Worm (Caenorhabditis elegans): ENCODE measurements around the gene lipl-5.

- TF ChIP-seq him-1 (tag; optimal IDR thresholded peaks at IDR 0.05) = no peak
- no peak for TF ChIP-seq dao-5 (tag; optimal IDR thresholded peaks at IDR 0.05)
- TF ChIP-seq W03F9.2 (tag; optimal IDR thresholded peaks at IDR 0.05) = no peak
Measured at ce11 chrV:433898-434297, 48.4 kb downstream of the lipl-5 start, which contains the start of gene B0554.2.

Data from whole organism, L4/young adult.